Fruit fly (Drosophila melanogaster) whole organism, larva: ENCODE results near the gene CG2145.

ENCODE experiments used
- noc ChIP-seq: fragments of 200-800 bp; sonication (Bioruptor generic); optimal IDR thresholded peaks from 3 replicates; lab custom pipeline; 2019; ENCODE audit warnings: missing biosample characterization, mild to moderate bottlenecking, missing genetic modification characterization, moderate library complexity

The CG2145 gene

dm6 chrX:10927110-10927509 lies at the start of gene CG2145:
TSS of gene CG2145 (plus strand) at chrX:10927399.
- TF ChIP-seq noc (tag; lab: Kevin White, UChicago): peak; percentile 27

- TF ChIP-seq noc (tag; lab: Kevin White, UChicago): no peak
Observed at dm6 chrX:10882786-10883185, 44.4 kb upstream of the CG2145 start.

dm6 chrX:10883740-10884139 lies 43.5 kb upstream of the CG2145 start:
- TF ChIP-seq noc (tag; lab: Kevin White, UChicago): no peak

- peak; percentile 59 for TF ChIP-seq noc (tag; lab: Kevin White, UChicago)
Observed at dm6 chrX:10886418-10886817, 40.8 kb upstream of the CG2145 start.

dm6 chrX:10887643-10888042 lies 39.6 kb upstream of the CG2145 start:
- no peak for TF ChIP-seq noc (tag; lab: Kevin White, UChicago)

dm6 chrX:10889955-10890617 lies 37.1 kb upstream of the CG2145 start:
- TF ChIP-seq noc (tag; lab: Kevin White, UChicago): no peak

- no peak for TF ChIP-seq noc (tag; lab: Kevin White, UChicago)
Observed at dm6 chrX:10891150-10891549, 36.0 kb upstream of the CG2145 start, which contains the start of gene Ork1. TSS of gene Ork1 (minus strand) at chrX:10891250.

dm6 chrX:10893208-10893607 lies 34.0 kb upstream of the CG2145 start:
- no peak for TF ChIP-seq noc (tag; lab: Kevin White, UChicago)

- peak; percentile 13 for TF ChIP-seq noc (tag; lab: Kevin White, UChicago)
Observed at dm6 chrX:10899232-10899631, 28.0 kb upstream of the CG2145 start, which contains the start of gene CG1582. TSS of gene CG1582 (minus strand) at chrX:10899302.

- no peak for TF ChIP-seq noc (tag; lab: Kevin White, UChicago)
Observed at dm6 chrX:10899665-10900064, 27.5 kb upstream of the CG2145 start, which contains the start of gene CG15208. TSS of gene CG15208 (plus strand) at chrX:10899965.

dm6 chrX:10905047-10905446 lies 22.2 kb upstream of the CG2145 start:
- TF ChIP-seq noc (tag; lab: Kevin White, UChicago): no peak

dm6 chrX:10905467-10905866 lies 21.7 kb upstream of the CG2145 start, which contains the start of gene CG43901:
TSS of gene CG43901 (plus strand) at chrX:10905767.
- no peak for TF ChIP-seq noc (tag; lab: Kevin White, UChicago)

dm6 chrX:10906222-10906866 lies 20.9 kb upstream of the CG2145 start:
- TF ChIP-seq noc (tag; lab: Kevin White, UChicago): no peak

dm6 chrX:10912585-10912984 lies 14.6 kb upstream of the CG2145 start:
- no peak for TF ChIP-seq noc (tag; lab: Kevin White, UChicago)

dm6 chrX:10921665-10922064 lies 5.5 kb upstream of the CG2145 start:
- TF ChIP-seq noc (tag; lab: Kevin White, UChicago): no peak

dm6 chrX:10922178-10922577 lies 5.0 kb upstream of the CG2145 start:
- TF ChIP-seq noc (tag; lab: Kevin White, UChicago): no peak
